Fruit fly (Drosophila melanogaster): ENCODE data around the gene CG11349.

Gene CG11349

DNA sequence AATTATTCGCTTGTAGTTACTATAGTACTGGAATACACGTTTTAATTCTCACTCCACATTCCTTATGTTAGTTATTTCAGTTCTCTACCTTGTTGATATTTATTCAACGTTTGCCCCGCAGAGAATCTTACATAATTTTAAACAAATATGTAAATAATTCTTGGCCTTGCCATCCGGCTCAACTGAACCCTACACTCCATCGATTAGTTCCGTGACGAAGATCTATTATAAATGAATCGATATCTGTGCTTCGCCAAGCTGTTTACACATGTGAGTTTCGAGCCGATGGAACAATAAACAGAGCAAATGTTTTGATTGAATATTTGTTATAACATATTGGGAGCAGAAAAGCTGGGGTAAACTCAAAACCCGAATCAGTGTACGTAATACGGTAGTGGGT is 48.9 kb downstream of the CG11349 start (continued):
- peak; percentile 34; the same call in 1 of the 2 replicates for TF ChIP-seq CG14441 (GFP tag; IDR thresholded peaks at IDR 0.05)
- peak; percentile 20 for TF ChIP-seq org-1 (GFP tag; optimal IDR thresholded peaks at IDR 0.05)
- no peak for TF ChIP-seq wek (GFP tag; optimal IDR thresholded peaks at IDR 0.05)
- TF ChIP-seq CG11247 (GFP tag; IDR thresholded peaks at IDR 0.05), result 0 out of 2 replicates have a peak, but pooled peaks have one; percentile 5
- TF ChIP-seq lab (GFP tag; optimal IDR thresholded peaks at IDR 0.05), result peak; percentile 83
- peak; percentile 71 for TF ChIP-seq Meics (GFP tag; optimal IDR thresholded peaks at IDR 0.05)
- peak; percentile 47 for TF ChIP-seq CG4854 (GFP tag; optimal IDR thresholded peaks at IDR 0.05)
- no peak for TF ChIP-seq CG6791 (GFP tag; IDR thresholded peaks at IDR 0.05; ENCODE audit: partially characterized antibody)
- TF ChIP-seq CG8290 (GFP tag; optimal IDR thresholded peaks at IDR 0.05), result no peak
- peak in 1 of 2 experiments; percentile 76 for TF ChIP-seq CG8290 (tag; optimal IDR thresholded peaks at IDR 0.05)
- TF ChIP-seq eyg (GFP tag; optimal IDR thresholded peaks at IDR 0.05), result peak; percentile 37
- TF ChIP-seq mam (GFP tag; optimal IDR thresholded peaks at IDR 0.05), result peak; percentile 56
- TF ChIP-seq Gug (GFP tag; IDR thresholded peaks at IDR 0.05), result no peak
- peak; percentile 40 for TF ChIP-seq ATbp (GFP tag; optimal IDR thresholded peaks at IDR 0.05)
- peak; percentile 5 for TF ChIP-seq CG8089 (GFP tag; optimal IDR thresholded peaks at IDR 0.05)
- TF ChIP-seq Ada2b (GFP tag; IDR thresholded peaks at IDR 0.05), result 0 out of 2 replicates have a peak, but pooled peaks have one; percentile 17
- TF ChIP-seq Adf1 (GFP tag; IDR thresholded peaks at IDR 0.05), result no peak
- no peak for TF ChIP-seq CG1529 (GFP tag; optimal IDR thresholded peaks at IDR 0.05)
- TF ChIP-seq jigr1 (GFP tag; IDR thresholded peaks at IDR 0.05), result no peak
- TF ChIP-seq Dip2 (GFP tag; IDR thresholded peaks at IDR 0.05), result no peak
- peak; percentile 72 for TF ChIP-seq sob (GFP tag; IDR thresholded peaks at IDR 0.05)
- TF ChIP-seq CG3847 (GFP tag; IDR thresholded peaks at IDR 0.05), result 0 out of 2 replicates have a peak, but pooled peaks have one; percentile 13
- TF ChIP-seq Kr (GFP tag; optimal IDR thresholded peaks at IDR 0.05), result no peak
- peak; percentile 41 for TF ChIP-seq CG6683 (GFP tag; optimal IDR thresholded peaks at IDR 0.05)
- TF ChIP-seq en (GFP tag; optimal IDR thresholded peaks at IDR 0.05), result no peak
- no peak for TF ChIP-seq pan (optimal IDR thresholded peaks at IDR 0.05)
- TF ChIP-seq pan (GFP tag; optimal IDR thresholded peaks at IDR 0.05 in 1 of 2, IDR thresholded peaks at IDR 0.05 in 1 of 2), result peak in 1 of 2 experiments; percentile 25
- TF ChIP-seq CG18764 (GFP tag; optimal IDR thresholded peaks at IDR 0.05), result peak; percentile 20
- no peak for TF ChIP-seq Hsf (GFP tag; optimal IDR thresholded peaks at IDR 0.05)
- peak; percentile 29; the same call in 1 of the 2 replicates for TF ChIP-seq bowl (GFP tag; IDR thresholded peaks at IDR 0.05)
- TF ChIP-seq CG14667 (GFP tag; IDR thresholded peaks at IDR 0.05), result peak; percentile 15; the same call in 1 of the 2 replicates
- TF ChIP-seq chinmo (GFP tag; IDR thresholded peaks at IDR 0.05; ENCODE audit: partially characterized antibody), result peak; percentile 39; the same call in 1 of the 4 replicates
- TF ChIP-seq cwo (GFP tag; optimal IDR thresholded peaks at IDR 0.05), result peak; percentile 24
- no peak for TF ChIP-seq tap (tag; optimal IDR thresholded peaks at IDR 0.05)
- no peak for TF ChIP-seq HmgD (GFP tag; optimal IDR thresholded peaks at IDR 0.05)
- peak; percentile 48; the same call in 1 of the 2 replicates for TF ChIP-seq CG11085 (GFP tag; IDR thresholded peaks at IDR 0.05)
- TF ChIP-seq CG1603 (tag; optimal IDR thresholded peaks at IDR 0.05), result peak; percentile 20
- TF ChIP-seq hkb (optimal IDR thresholded peaks at IDR 0.05), result no peak
- peak; percentile 76 for TF ChIP-seq hkb (GFP tag; IDR thresholded peaks at IDR 0.05)
- peak; percentile 39; the same call in 1 of the 2 replicates for TF ChIP-seq NFAT (GFP tag; IDR thresholded peaks at IDR 0.05)
- TF ChIP-seq Hmr (GFP tag; optimal IDR thresholded peaks at IDR 0.05), result peak; percentile 64
- peak; percentile 43; the same call in 1 of the 2 replicates for TF ChIP-seq ranshi (GFP tag; IDR thresholded peaks at IDR 0.05)
- TF ChIP-seq CG10147 (GFP tag; optimal IDR thresholded peaks at IDR 0.05), result peak; percentile 13
- TF ChIP-seq CG11696 (GFP tag; IDR thresholded peaks at IDR 0.05), result peak; percentile 54
- TF ChIP-seq Fer3 (tag; optimal IDR thresholded peaks at IDR 0.05), result peak; percentile 62
- 0 out of 2 replicates have a peak, but pooled peaks have one; percentile 8 for TF ChIP-seq CG7372 (GFP tag; IDR thresholded peaks at IDR 0.05)
- TF ChIP-seq CoRest (tag; optimal IDR thresholded peaks at IDR 0.05), result peak; percentile 5
- TF ChIP-seq PHDP (tag; optimal IDR thresholded peaks at IDR 0.05), result peak; percentile 64
- no peak for TF ChIP-seq zf30C (GFP tag; optimal IDR thresholded peaks at IDR 0.05)
- TF ChIP-seq grau (tag; optimal IDR thresholded peaks at IDR 0.05), result peak; percentile 19
- TF ChIP-seq Antp (GFP tag; optimal IDR thresholded peaks at IDR 0.05), result peak; percentile 0
